Fruit fly (Drosophila melanogaster): ENCODE data around the gene CG32811.

Gene CG32811

DNA sequence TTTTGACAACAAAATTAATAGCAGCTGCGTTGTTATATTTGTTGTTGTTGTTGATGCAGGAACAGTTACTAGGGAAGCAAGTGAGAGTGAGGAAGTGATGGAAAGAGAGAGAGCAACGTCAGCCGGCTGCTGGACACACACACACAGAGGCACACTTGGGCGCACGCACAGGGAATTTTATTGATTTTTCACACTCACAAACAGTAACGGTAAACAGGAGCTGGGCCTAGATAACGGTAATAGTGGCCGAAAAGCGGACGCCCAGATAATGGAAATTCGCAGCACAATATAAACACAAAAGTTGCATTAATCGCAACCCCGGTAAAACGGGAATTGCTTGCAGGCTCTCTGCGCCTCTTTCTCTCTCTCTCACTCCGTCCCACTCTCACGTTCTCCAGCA is 23.5 kb upstream of the CG32811 start:
- TF ChIP-seq Lpt (GFP tag; optimal IDR thresholded peaks at IDR 0.05) = no peak
- TF ChIP-seq cyc (GFP tag; optimal IDR thresholded peaks at IDR 0.05) = no peak
- TF ChIP-seq CG6163 (GFP tag; IDR thresholded peaks at IDR 0.05) = no peak
- no peak for TF ChIP-seq CG8119 (GFP tag; IDR thresholded peaks at IDR 0.05)
- TF ChIP-seq CG6854 (GFP tag; optimal IDR thresholded peaks at IDR 0.05) = no peak
- no peak for TF ChIP-seq Eip93F (GFP tag; optimal IDR thresholded peaks at IDR 0.05)
- no peak for TF ChIP-seq Hr39 (GFP tag; optimal IDR thresholded peaks at IDR 0.05)
- TF ChIP-seq CG16779 (tag; optimal IDR thresholded peaks at IDR 0.05) = no peak
- no peak for TF ChIP-seq Eip75B (GFP tag; optimal IDR thresholded peaks at IDR 0.05)
- no peak for TF ChIP-seq CG4318 (GFP tag; optimal IDR thresholded peaks at IDR 0.05)
- TF ChIP-seq Sox15 (GFP tag; optimal IDR thresholded peaks at IDR 0.05) = no peak
- TF ChIP-seq CG10669 (GFP tag; optimal IDR thresholded peaks at IDR 0.05) = no peak
- no peak for TF ChIP-seq svp (GFP tag)
- TF ChIP-seq Gug (GFP tag; IDR thresholded peaks at IDR 0.05) = no peak
- TF ChIP-seq Eip78C (GFP tag) = no peak
- TF ChIP-seq Ets96B (tag; optimal IDR thresholded peaks at IDR 0.05) = no peak
- TF ChIP-seq fd59A (GFP tag; optimal IDR thresholded peaks at IDR 0.05) = no peak
- no peak for TF ChIP-seq acj6 (GFP tag; optimal IDR thresholded peaks at IDR 0.05)
- no peak for TF ChIP-seq CG11294 (GFP tag; IDR thresholded peaks at IDR 0.05)

DNA sequence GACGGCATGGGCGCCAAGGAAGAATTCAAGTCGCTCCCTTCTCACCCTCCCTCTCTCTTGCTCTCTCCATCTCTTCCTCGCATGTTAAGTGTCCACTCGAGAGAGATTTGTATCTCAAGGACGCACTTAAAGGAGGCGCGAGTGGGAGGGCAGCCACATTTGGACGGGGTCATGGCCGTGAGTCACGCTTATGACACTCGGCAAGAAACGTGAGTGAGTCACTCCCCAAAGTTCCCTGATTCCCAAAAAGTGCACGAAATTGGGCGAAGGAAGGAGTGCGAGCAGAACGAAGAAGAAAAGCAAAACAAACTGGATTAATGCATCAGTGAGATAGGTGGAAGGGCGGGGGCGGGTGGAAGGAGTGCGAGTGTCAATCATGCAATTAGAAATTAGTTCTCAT is 22.9 kb upstream of the CG32811 start:
- no peak for TF ChIP-seq CG16779 (tag; optimal IDR thresholded peaks at IDR 0.05)
- no peak for TF ChIP-seq CG1621 (tag; optimal IDR thresholded peaks at IDR 0.05)
- TF ChIP-seq CG32006 (GFP tag; optimal IDR thresholded peaks at IDR 0.05) = no peak
- no peak for TF ChIP-seq vri (GFP tag; optimal IDR thresholded peaks at IDR 0.05)
- no peak for TF ChIP-seq Eip78C (GFP tag)
- no peak for TF ChIP-seq Met (GFP tag; optimal IDR thresholded peaks at IDR 0.05)
- no peak for TF ChIP-seq Eip75B (GFP tag; optimal IDR thresholded peaks at IDR 0.05)
- no peak for TF ChIP-seq Blimp-1 (GFP tag; optimal IDR thresholded peaks at IDR 0.05)
- TF ChIP-seq CG10669 (GFP tag; optimal IDR thresholded peaks at IDR 0.05) = no peak
- TF ChIP-seq svp (GFP tag) = no peak

DNA sequence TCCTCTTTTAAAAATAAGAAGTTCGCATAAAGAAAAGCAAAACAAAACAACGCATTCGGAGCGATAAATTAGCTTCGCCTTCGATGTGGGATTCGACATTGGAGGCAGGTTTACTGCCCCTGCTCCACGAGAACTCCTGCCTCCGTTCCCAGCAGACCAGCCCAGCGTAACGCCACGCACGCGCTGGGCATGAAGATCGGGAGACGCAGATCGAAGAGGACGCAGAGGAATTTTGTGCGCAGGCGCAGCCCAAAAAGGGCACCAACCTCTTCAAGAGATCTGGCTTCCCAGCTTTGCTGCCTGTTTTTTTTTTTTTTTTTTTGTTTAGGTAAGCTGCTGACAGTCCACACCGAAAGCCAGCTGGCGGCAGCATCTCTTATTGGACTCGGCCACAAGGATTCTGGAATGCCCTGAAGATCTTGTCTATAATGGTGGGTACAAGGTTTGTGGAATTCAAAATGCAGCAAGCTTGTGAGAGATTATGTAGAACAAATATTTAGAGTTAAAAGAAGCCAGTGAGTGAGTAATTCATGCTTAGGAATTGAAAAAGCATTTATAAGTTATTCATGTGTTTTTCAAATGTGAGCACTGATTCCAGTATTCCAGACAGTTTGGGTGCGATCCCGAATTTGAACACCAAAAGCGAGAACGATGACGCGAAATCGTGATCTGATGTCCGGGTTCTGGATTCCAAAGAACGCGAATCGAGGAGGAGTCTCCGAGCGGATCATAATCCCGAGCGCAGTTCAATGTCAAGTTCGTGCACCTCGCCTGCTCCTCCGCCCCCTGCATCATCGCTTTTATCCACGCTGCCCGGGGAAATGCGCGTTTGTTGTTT is 22.2 kb upstream of the CG32811 start:
- TF ChIP-seq Smox (GFP tag; optimal IDR thresholded peaks at IDR 0.05) = peak; percentile 69
- peak; percentile 71 for TF ChIP-seq lz (GFP tag; optimal IDR thresholded peaks at IDR 0.05)
- peak; percentile 38 for TF ChIP-seq Eip75B (GFP tag; optimal IDR thresholded peaks at IDR 0.05)
- no peak for TF ChIP-seq fd85E (GFP tag; optimal IDR thresholded peaks at IDR 0.05)
- no peak for TF ChIP-seq Eip93F (GFP tag; optimal IDR thresholded peaks at IDR 0.05)
- TF ChIP-seq Blimp-1 (GFP tag; optimal IDR thresholded peaks at IDR 0.05) = no peak
- peak; percentile 71 for TF ChIP-seq Hr39 (GFP tag; optimal IDR thresholded peaks at IDR 0.05)
- no peak for TF ChIP-seq Lpt (GFP tag; optimal IDR thresholded peaks at IDR 0.05)
- TF ChIP-seq vri (GFP tag; optimal IDR thresholded peaks at IDR 0.05) = peak; percentile 49
- peak in 1 of 2 experiments; percentile 1 for TF ChIP-seq ss (GFP tag; optimal IDR thresholded peaks at IDR 0.05)
- no peak for TF ChIP-seq Gug (GFP tag; IDR thresholded peaks at IDR 0.05)
- peak; percentile 4 for TF ChIP-seq CG34406 (GFP tag; optimal IDR thresholded peaks at IDR 0.05)
- TF ChIP-seq Met (GFP tag; optimal IDR thresholded peaks at IDR 0.05) = peak; percentile 70
- TF ChIP-seq dsx (GFP tag; optimal IDR thresholded peaks at IDR 0.05; ENCODE audit: poor library complexity, severe bottlenecking) = no peak
- no peak for TF ChIP-seq Sox15 (GFP tag; optimal IDR thresholded peaks at IDR 0.05)
- TF ChIP-seq pdm3 (GFP tag; optimal IDR thresholded peaks at IDR 0.05) = no peak
- TF ChIP-seq cyc (GFP tag; optimal IDR thresholded peaks at IDR 0.05) = peak; percentile 65
- TF ChIP-seq acj6 (GFP tag; optimal IDR thresholded peaks at IDR 0.05) = no peak
- TF ChIP-seq CG6792 (GFP tag; optimal IDR thresholded peaks at IDR 0.05) = peak; percentile 35
- peak; percentile 70 for TF ChIP-seq Eip78C (GFP tag)
- TF ChIP-seq eg (GFP tag; IDR thresholded peaks at IDR 0.05) = no peak
- peak; percentile 70 for TF ChIP-seq topi (GFP tag; optimal IDR thresholded peaks at IDR 0.05)
- peak; percentile 64 for TF ChIP-seq CG31627 (GFP tag; optimal IDR thresholded peaks at IDR 0.05)
- TF ChIP-seq esn (GFP tag; optimal IDR thresholded peaks at IDR 0.05) = peak; percentile 67
- TF ChIP-seq svp (GFP tag) = peak; percentile 88
- peak; percentile 14 for TF ChIP-seq CG3919 (GFP tag; optimal IDR thresholded peaks at IDR 0.05)
- TF ChIP-seq Sox102F (GFP tag; optimal IDR thresholded peaks at IDR 0.05) = peak; percentile 61
- TF ChIP-seq CG6854 (GFP tag; optimal IDR thresholded peaks at IDR 0.05) = peak; percentile 81
- peak; percentile 49 for TF ChIP-seq Ets21C (GFP tag; optimal IDR thresholded peaks at IDR 0.05)
- no peak for TF ChIP-seq CG8119 (GFP tag; IDR thresholded peaks at IDR 0.05)
- no peak for TF ChIP-seq CG8632 (GFP tag; optimal IDR thresholded peaks at IDR 0.05)
